Worm (Caenorhabditis elegans): ENCODE measurements around the gene twnk-1.
A peak's percentile ranks its signal among the peaks of the same experiment; 100 is the strongest.

The twnk-1 gene

DNA sequence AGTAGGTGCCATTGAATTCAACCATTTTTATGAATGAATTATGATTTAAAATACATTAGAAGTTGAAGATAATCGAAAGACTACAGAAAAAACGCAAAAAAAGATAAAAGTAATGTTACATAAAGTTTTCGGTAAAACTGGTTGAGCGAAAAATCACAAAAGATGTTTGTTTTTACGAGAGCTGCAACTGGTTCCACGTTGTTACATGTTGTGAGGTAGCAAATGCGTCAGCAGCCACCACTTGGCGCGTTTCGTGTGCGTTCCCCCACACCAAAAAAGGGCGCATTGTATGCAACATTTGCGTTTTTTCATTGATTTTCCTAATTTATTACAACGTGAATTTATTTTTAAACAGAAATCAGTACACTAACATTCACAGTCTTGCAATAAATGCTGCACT, 8.9 kb upstream of the twnk-1 start, which contains the start of gene gakh-1 (continued):
- TF ChIP-seq nhr-129 (tag; optimal IDR thresholded peaks at IDR 0.05) (peak; percentile 48), aly-2 (tag; optimal IDR thresholded peaks at IDR 0.05) (no peak), crh-2 (tag; optimal IDR thresholded peaks at IDR 0.05) (peak; percentile 79), blmp-1 (tag; optimal IDR thresholded peaks at IDR 0.05; ENCODE audit: insufficient read depth) (no peak), nhr-10 (tag; optimal IDR thresholded peaks at IDR 0.05) (no peak), sma-9 (GFP tag; optimal IDR thresholded peaks at IDR 0.05) (peak; percentile 31), sma-9 (tag; optimal IDR thresholded peaks at IDR 0.05) (no peak), ZK546.5 (tag; optimal IDR thresholded peaks at IDR 0.05) (no peak), R02D3.7 (tag; optimal IDR thresholded peaks at IDR 0.05) (no peak)

DNA sequence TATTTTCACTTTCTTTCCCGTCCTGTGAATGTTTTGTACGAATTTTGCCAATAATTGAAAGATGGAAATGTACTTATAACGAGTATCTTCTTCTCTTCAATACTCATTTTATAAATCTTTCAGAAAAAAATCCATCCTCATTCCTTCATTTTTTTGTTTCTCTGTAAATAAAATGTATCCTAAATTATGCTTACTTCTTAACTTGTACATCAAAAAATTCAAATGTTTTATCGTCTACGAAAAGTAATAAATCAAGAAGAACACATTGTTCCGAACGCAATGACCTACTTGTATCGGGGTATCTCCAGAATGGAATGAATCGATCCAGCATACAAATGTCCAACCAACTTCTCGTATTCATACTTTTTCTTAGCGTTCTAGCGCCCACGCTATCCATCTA, 4.8 kb upstream of the twnk-1 start, which contains the start of gene F46G11.6:
Gene F46G11.6 (plus strand): TSS at position 301 of the 400 bp plus-strand sequence.
- TF ChIP-seq lin-11 (tag; optimal IDR thresholded peaks at IDR 0.05), result no peak
- TF ChIP-seq mdl-1 (tag; optimal IDR thresholded peaks at IDR 0.05), result no peak
- no peak for TF ChIP-seq F13H6.1 (tag; optimal IDR thresholded peaks at IDR 0.05)
- no peak for TF ChIP-seq gmeb-1 (tag; optimal IDR thresholded peaks at IDR 0.05)
- no peak for TF ChIP-seq lin-39 (tag; optimal IDR thresholded peaks at IDR 0.05)
- TF ChIP-seq Y55F3AM.14 (GFP tag; optimal IDR thresholded peaks at IDR 0.05), result no peak
- TF ChIP-seq crh-2 (tag; optimal IDR thresholded peaks at IDR 0.05), result no peak
- TF ChIP-seq egl-27 (tag; optimal IDR thresholded peaks at IDR 0.05), result no peak
- TF ChIP-seq sma-9 (GFP tag; optimal IDR thresholded peaks at IDR 0.05), result no peak
- TF ChIP-seq sma-9 (tag; optimal IDR thresholded peaks at IDR 0.05), result no peak
- TF ChIP-seq nhr-23 (tag; optimal IDR thresholded peaks at IDR 0.05), result no peak
- no peak for TF ChIP-seq nhr-237 (tag; optimal IDR thresholded peaks at IDR 0.05)
- no peak for TF ChIP-seq ceh-82 (tag; optimal IDR thresholded peaks at IDR 0.05)
- TF ChIP-seq nhr-10 (tag; optimal IDR thresholded peaks at IDR 0.05), result no peak
- no peak for TF ChIP-seq mab-5 (tag; optimal IDR thresholded peaks at IDR 0.05)
- no peak for TF ChIP-seq nhr-77 (tag; optimal IDR thresholded peaks at IDR 0.05)
- TF ChIP-seq elt-3 (tag; optimal IDR thresholded peaks at IDR 0.05), result no peak

DNA sequence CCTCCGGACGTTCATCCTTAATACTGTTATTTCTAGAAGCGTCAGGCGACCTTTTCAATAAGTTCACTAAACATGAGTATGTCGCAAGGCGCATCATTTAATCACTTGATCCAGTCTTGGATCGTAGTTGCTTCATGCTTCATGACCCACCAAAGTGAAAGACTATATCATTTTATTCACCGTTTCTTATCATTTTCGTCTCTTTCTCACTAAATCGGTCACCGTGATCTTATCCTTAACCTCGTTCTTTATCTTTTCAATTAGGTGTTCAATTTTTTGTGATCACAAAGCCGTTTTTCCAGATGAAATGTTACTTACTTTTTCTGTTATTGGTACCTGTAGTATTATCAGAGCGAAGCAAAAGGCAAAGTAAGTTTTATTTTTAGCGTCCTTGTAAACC, 3.2 kb upstream of the twnk-1 start, which contains the start of gene F46G11.2:
Gene F46G11.2 (plus strand): TSS at position 301 of the 400 bp plus-strand sequence.
- TF ChIP-seq nhr-21 (tag; optimal IDR thresholded peaks at IDR 0.05) (peak; percentile 61), egl-27 (tag; optimal IDR thresholded peaks at IDR 0.05) (no peak)

DNA sequence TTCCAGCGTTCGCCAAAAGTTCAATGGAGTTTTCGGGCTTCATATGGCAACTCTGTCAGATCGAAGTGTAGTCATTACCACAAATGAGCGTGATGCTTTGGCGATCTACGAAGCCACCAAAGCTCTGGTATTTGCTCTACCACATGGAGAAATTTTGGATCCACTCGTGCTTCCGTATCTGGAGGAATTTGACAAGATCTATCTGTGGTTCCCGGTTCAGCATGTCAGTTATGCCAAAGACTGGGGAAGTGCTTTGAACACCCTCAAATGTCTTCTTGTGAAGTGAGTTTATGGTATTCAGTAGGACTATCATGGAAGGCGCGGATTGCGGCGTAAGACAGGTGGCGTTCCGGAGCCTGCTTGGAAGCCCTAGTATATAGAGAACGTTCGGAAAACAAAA, 3.4 kb downstream of the twnk-1 start:
- TF ChIP-seq alr-1 (tag; optimal IDR thresholded peaks at IDR 0.05), result no peak
- TF ChIP-seq nhr-10 (tag; optimal IDR thresholded peaks at IDR 0.05), result no peak
- no peak for TF ChIP-seq mdl-1 (tag; optimal IDR thresholded peaks at IDR 0.05)
- TF ChIP-seq unc-62 (GFP tag; optimal IDR thresholded peaks at IDR 0.05), result no peak
- no peak for TF ChIP-seq unc-55 (GFP tag; optimal IDR thresholded peaks at IDR 0.05)

DNA sequence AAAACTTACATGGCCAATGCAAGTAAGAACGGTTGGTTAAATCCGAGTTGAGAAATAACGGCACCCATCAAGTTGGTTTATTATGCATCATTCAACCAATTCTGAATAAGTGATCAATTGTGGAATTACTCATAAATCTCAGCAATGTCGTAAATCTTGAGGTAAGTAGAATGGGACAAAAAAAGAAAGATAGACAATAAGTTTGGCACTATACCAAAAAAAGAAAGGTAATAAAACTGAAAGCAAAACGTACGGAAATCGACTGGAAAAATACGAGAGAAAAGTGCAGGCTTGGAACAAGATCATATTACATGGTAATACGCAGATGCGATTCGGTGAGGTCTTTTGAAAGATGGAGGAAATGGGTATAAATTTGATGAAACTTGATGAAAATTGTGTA, 7.7 kb downstream of the twnk-1 start, which contains the start of gene F46G11.4:
Gene F46G11.4 (minus strand): TSS at position 101 of the 400 bp plus-strand sequence.
- TF ChIP-seq Y55F3AM.14 (GFP tag; optimal IDR thresholded peaks at IDR 0.05), result no peak
- TF ChIP-seq ceh-82 (tag; optimal IDR thresholded peaks at IDR 0.05), result no peak
- TF ChIP-seq lin-13 (GFP tag; optimal IDR thresholded peaks at IDR 0.05), result no peak
- no peak for TF ChIP-seq nhr-21 (tag; optimal IDR thresholded peaks at IDR 0.05)
- TF ChIP-seq crh-2 (tag; optimal IDR thresholded peaks at IDR 0.05), result no peak
- no peak for TF ChIP-seq R02D3.7 (tag; optimal IDR thresholded peaks at IDR 0.05)
- TF ChIP-seq lin-11 (tag; optimal IDR thresholded peaks at IDR 0.05), result no peak
- no peak for TF ChIP-seq F13H6.1 (tag; optimal IDR thresholded peaks at IDR 0.05)
- no peak for TF ChIP-seq mbf-1 (tag; optimal IDR thresholded peaks at IDR 0.05)
- no peak for TF ChIP-seq nhr-11 (tag; optimal IDR thresholded peaks at IDR 0.05)
- no peak for TF ChIP-seq zag-1 (tag; optimal IDR thresholded peaks at IDR 0.05)
- TF ChIP-seq aly-2 (tag; optimal IDR thresholded peaks at IDR 0.05), result no peak
- TF ChIP-seq nhr-25 (tag; optimal IDR thresholded peaks at IDR 0.05), result no peak
- TF ChIP-seq snpc-4 (tag; optimal IDR thresholded peaks at IDR 0.05), result no peak
- TF ChIP-seq unc-62 (GFP tag; optimal IDR thresholded peaks at IDR 0.05), result no peak
- no peak for TF ChIP-seq C34F6.9 (tag; optimal IDR thresholded peaks at IDR 0.05)
- TF ChIP-seq ztf-11 (tag; optimal IDR thresholded peaks at IDR 0.05), result no peak
- no peak for TF ChIP-seq ztf-1 (GFP tag; conservative IDR thresholded peaks at IDR 0.05)

All from whole organism, L2 larva.